Fruit fly (Drosophila melanogaster) whole organism, embryonic: Measurements from ENCODE around the gene awd.

Experiments used
- Ada2b ChIP-seq: fragments of 200-800 bp; sonication (Bioruptor generic); IDR thresholded peaks from 2 replicates; pipeline ENCODE4 v1.3.6; 2022; ENCODE audit warnings: missing biosample characterization, missing genetic modification characterization
- Antp ChIP-seq: fragments of 200-800 bp; sonication (Bioruptor generic); optimal IDR thresholded peaks from 3 replicates; lab custom pipeline; 2016; ENCODE audit warnings: missing biosample characterization, missing genetic modification characterization
- Atf-2 ChIP-seq: fragments of 200-800 bp; sonication (Bioruptor generic); optimal IDR thresholded peaks from 2 replicates; lab custom pipeline; 2016; ENCODE audit warnings: missing biosample characterization, missing genetic modification characterization
- Bteb2 ChIP-seq: fragments of 200-800 bp; sonication (Bioruptor generic); optimal IDR thresholded peaks from 2 replicates; lab custom pipeline; 2016; ENCODE audit warnings: missing biosample characterization, missing genetic modification characterization
- CG10959 ChIP-seq: fragments of 200-800 bp; sonication (Bioruptor generic); IDR thresholded peaks from 2 replicates; pipeline ENCODE4 v1.3.6; 2022; ENCODE audit warnings: missing biosample characterization, missing genetic modification characterization
- CG11085 ChIP-seq: fragments of 200-800 bp; sonication (Bioruptor generic); IDR thresholded peaks from 2 replicates; pipeline ENCODE4 v1.3.6; 2022; ENCODE audit warnings: missing biosample characterization, missing genetic modification characterization
- CG11093 ChIP-seq: fragments of 200-800 bp; sonication (Bioruptor generic); IDR thresholded peaks from 3 replicates; pipeline ENCODE4 v1.3.6; 2022; ENCODE audit warnings: missing biosample characterization, missing genetic modification characterization
- CG12659 ChIP-seq: fragments of 200-800 bp; sonication (Bioruptor generic); optimal IDR thresholded peaks from 3 replicates; lab custom pipeline; 2017; ENCODE audit warnings: mild to moderate bottlenecking, missing biosample characterization, missing genetic modification reagents, missing genetic modification characterization
- CG16863 ChIP-seq: fragments of 200-800 bp; sonication (Bioruptor generic); optimal IDR thresholded peaks from 3 replicates; lab custom pipeline; 2016; ENCODE audit warnings: missing biosample characterization, missing genetic modification characterization
- CG2116 ChIP-seq: fragments of 200-800 bp; sonication (Bioruptor generic); optimal IDR thresholded peaks from 3 replicates; lab custom pipeline; 2018; ENCODE audit warnings: missing biosample characterization, mild to moderate bottlenecking, missing genetic modification characterization
- CG2129 ChIP-seq: fragments of 200-800 bp; sonication (Bioruptor generic); IDR thresholded peaks from 2 replicates; pipeline ENCODE4 v1.3.6; 2022; ENCODE audit warnings: missing biosample characterization, missing genetic modification characterization; ENCODE audit not compliant: partially characterized antibody
- CG2678 ChIP-seq: fragments of 200-800 bp; sonication (Bioruptor generic); optimal IDR thresholded peaks from 3 replicates; lab custom pipeline; 2019; ENCODE audit warnings: missing biosample characterization, mild to moderate bottlenecking, missing genetic modification characterization, moderate library complexity
- CG31441 ChIP-seq: fragments of 200-800 bp; sonication (Bioruptor generic); IDR thresholded peaks from 2 replicates; pipeline ENCODE4 v1.3.6; 2022; ENCODE audit warnings: missing biosample characterization, missing genetic modification characterization
- CG32767 ChIP-seq: fragments of 200-800 bp; sonication (Bioruptor generic); IDR thresholded peaks from 2 replicates; pipeline ENCODE4 v1.3.6; 2022; ENCODE audit warnings: missing biosample characterization, missing genetic modification characterization
- CG3407 ChIP-seq: fragments of 200-800 bp; sonication (Bioruptor generic); optimal IDR thresholded peaks from 2 replicates; lab custom pipeline; 2018; ENCODE audit warnings: missing biosample characterization, mild to moderate bottlenecking, missing genetic modification characterization
- CG3726 ChIP-seq: fragments of 200-800 bp; sonication (Bioruptor generic); IDR thresholded peaks from 3 replicates; pipeline ENCODE4, ENCODE4 v1.3.6; 2022; ENCODE audit warnings: missing biosample characterization, missing genetic modification characterization
- CG3838 ChIP-seq: fragments of 200-800 bp; sonication (Bioruptor generic); optimal IDR thresholded peaks from 3 replicates; lab custom pipeline; 2016; ENCODE audit warnings: missing biosample characterization, missing genetic modification characterization
- CG5953 ChIP-seq: fragments of 200-800 bp; sonication (Bioruptor generic); IDR thresholded peaks from 2 replicates; pipeline ENCODE4 v1.3.6; 2022; ENCODE audit warnings: missing biosample characterization, missing genetic modification characterization
- CG6175 ChIP-seq: fragments of 200-800 bp; sonication (Bioruptor generic); IDR thresholded peaks from 3 replicates; pipeline ENCODE4 v1.3.6; 2022; ENCODE audit warnings: missing biosample characterization, missing genetic modification characterization
- CG6765 ChIP-seq: fragments of 200-800 bp; sonication (Bioruptor generic); optimal IDR thresholded peaks from 3 replicates; lab custom pipeline; 2017; ENCODE audit warnings: missing biosample characterization, mild to moderate bottlenecking, missing genetic modification characterization
- CG7963 ChIP-seq: fragments of 200-800 bp; sonication (Bioruptor generic); IDR thresholded peaks from 3 replicates; pipeline ENCODE4 v1.3.6; 2022; ENCODE audit warnings: missing biosample characterization, missing genetic modification characterization; ENCODE audit not compliant: partially characterized antibody
- CG8359 ChIP-seq: fragments of 200-800 bp; sonication (Bioruptor generic); optimal IDR thresholded peaks from 2 replicates; lab custom pipeline; 2017; ENCODE audit warnings: missing biosample characterization, mild to moderate bottlenecking, missing genetic modification characterization, borderline replicate concordance
- CG9609 ChIP-seq: fragments of 200-800 bp; sonication (Bioruptor generic); optimal IDR thresholded peaks from 3 replicates; lab custom pipeline; 2016; ENCODE audit warnings: missing biosample characterization, missing genetic modification characterization
- Dip3 ChIP-seq: fragments of 200-800 bp; sonication (Bioruptor generic); optimal IDR thresholded peaks from 3 replicates; lab custom pipeline; 2016; ENCODE audit warnings: missing biosample characterization, missing genetic modification characterization
- Eip74EF ChIP-seq, 2 experiments: fragments of 200-800 bp in 1 of 2; fragments of >200 bp in 1 of 2; sonication (Bioruptor generic) in 1 of 2; optimal IDR thresholded peaks; 2 replicates each; lab custom pipeline; 2017 to 2019; ENCODE audit warnings: missing biosample characterization in 2 of 2, missing genetic modification characterization in 2 of 2, mild to moderate bottlenecking in 1 of 2, moderate library complexity in 1 of 2
- Hr39 ChIP-seq: fragments of >200 bp; optimal IDR thresholded peaks from 2 replicates; lab custom pipeline; 2017
- Myb ChIP-seq: fragments of 200-800 bp; sonication (Bioruptor generic); optimal IDR thresholded peaks from 2 replicates; lab custom pipeline; 2016; ENCODE audit warnings: missing biosample characterization, missing genetic modification characterization
- Rx ChIP-seq: fragments of 200-800 bp; sonication (Bioruptor generic); IDR thresholded peaks from 2 replicates; pipeline ENCODE4 v1.3.6; 2022; ENCODE audit warnings: missing biosample characterization, missing genetic modification characterization
- Trl ChIP-seq, 3 experiments: fragments of >200 bp in 2 of 3; fragments of 200-800 bp in 1 of 3; sonication (Bioruptor generic) in 1 of 3; optimal IDR thresholded peaks; 2 replicates in 1 of 3; 3 replicates in 2 of 3; lab custom pipeline; 2016 to 2017; ENCODE audit warnings: missing biosample characterization in 1 of 3, missing genetic modification characterization in 1 of 3
- al ChIP-seq: fragments of 200-800 bp; sonication (Bioruptor generic); IDR thresholded peaks from 2 replicates; pipeline ENCODE4 v1.3.6; 2022; ENCODE audit warnings: missing biosample characterization, missing genetic modification characterization
- corto ChIP-seq: fragments of 200-800 bp; sonication (Bioruptor generic); optimal IDR thresholded peaks from 2 replicates; lab custom pipeline; 2016; ENCODE audit warnings: missing biosample characterization, mild to moderate bottlenecking, missing genetic modification characterization, moderate library complexity
- esg ChIP-seq: fragments of 200-800 bp; sonication (Bioruptor generic); conservative IDR thresholded peaks from 2 replicates; pipeline ENCODE4 v1.3.6; 2022; ENCODE audit warnings: missing biosample characterization, missing genetic modification characterization
- gfzf ChIP-seq: fragments of 200-800 bp; sonication (Bioruptor generic); optimal IDR thresholded peaks from 2 replicates; lab custom pipeline; 2016; ENCODE audit warnings: missing biosample characterization, mild to moderate bottlenecking, missing genetic modification characterization, moderate library complexity
- hth ChIP-seq: fragments of >200 bp; optimal IDR thresholded peaks from 2 replicates; lab custom pipeline; 2017; ENCODE audit warnings: inconsistent platforms
- ken ChIP-seq: fragments of 200-800 bp; sonication (Bioruptor generic); IDR thresholded peaks from 3 replicates; pipeline ENCODE4 v1.3.6; 2022; ENCODE audit warnings: missing biosample characterization, missing genetic modification characterization
- lilli ChIP-seq: fragments of 200-800 bp; sonication (Bioruptor generic); optimal IDR thresholded peaks from 3 replicates; lab custom pipeline; 2016; ENCODE audit warnings: missing biosample characterization, missing genetic modification characterization
- lmd ChIP-seq: fragments of 200-800 bp; sonication (Bioruptor generic); IDR thresholded peaks from 2 replicates; pipeline ENCODE4 v1.3.6; 2022; ENCODE audit warnings: missing biosample characterization, missing genetic modification characterization
- maf-S ChIP-seq: fragments of 200-800 bp; sonication (Bioruptor generic); optimal IDR thresholded peaks from 2 replicates; lab custom pipeline; 2016; ENCODE audit warnings: missing biosample characterization, missing genetic modification characterization
- nmo ChIP-seq: fragments of 200-800 bp; sonication (Bioruptor generic); optimal IDR thresholded peaks from 2 replicates; lab custom pipeline; 2018; ENCODE audit warnings: missing biosample characterization, mild to moderate bottlenecking, missing genetic modification characterization, moderate library complexity
- otp ChIP-seq: fragments of 200-800 bp; sonication (Bioruptor generic); IDR thresholded peaks from 3 replicates; pipeline ENCODE4, ENCODE4 v1.3.6; 2022; ENCODE audit warnings: missing biosample characterization, missing genetic modification characterization
- peb ChIP-seq: fragments of 200-800 bp; sonication (Bioruptor generic); IDR thresholded peaks from 2 replicates; pipeline ENCODE4 v1.3.6; 2022; ENCODE audit warnings: missing biosample characterization, missing genetic modification characterization
- pros ChIP-seq: fragments of 200-800 bp; sonication (Bioruptor generic); optimal IDR thresholded peaks from 3 replicates; lab custom pipeline; 2019; ENCODE audit warnings: missing biosample characterization, mild to moderate bottlenecking, missing genetic modification characterization, moderate library complexity
- pzg ChIP-seq: fragments of 200-800 bp; sonication (Bioruptor generic); optimal IDR thresholded peaks from 3 replicates; lab custom pipeline; 2018; ENCODE audit warnings: missing biosample characterization, mild to moderate bottlenecking, missing genetic modification characterization, moderate library complexity
- rib ChIP-seq: fragments of 200-800 bp; sonication (Bioruptor generic); IDR thresholded peaks from 2 replicates; pipeline ENCODE4 v1.3.6; 2022; ENCODE audit warnings: missing biosample characterization, missing genetic modification characterization
- schlank ChIP-seq: fragments of 200-800 bp; sonication (Bioruptor generic); optimal IDR thresholded peaks from 2 replicates; lab custom pipeline; 2018; ENCODE audit warnings: missing biosample characterization, mild to moderate bottlenecking, missing genetic modification characterization
- slbo ChIP-seq: fragments of 200-800 bp; sonication (Bioruptor generic); IDR thresholded peaks from 2 replicates; pipeline ENCODE4 v1.3.6; 2022; ENCODE audit warnings: missing biosample characterization, missing genetic modification characterization
- slou ChIP-seq: fragments of 200-800 bp; sonication (Bioruptor generic); optimal IDR thresholded peaks from 3 replicates; lab custom pipeline; 2016; ENCODE audit warnings: missing biosample characterization, missing genetic modification characterization
- twi ChIP-seq: fragments of 200-800 bp; optimal IDR thresholded peaks from 2 replicates; lab custom pipeline; 2019; ENCODE audit warnings: missing biosample characterization, mild to moderate bottlenecking, missing genetic modification characterization, moderate library complexity
- wor ChIP-seq: fragments of 200-800 bp; sonication (Bioruptor generic); IDR thresholded peaks from 2 replicates; pipeline ENCODE4 v1.3.6; 2022; ENCODE audit warnings: missing biosample characterization, missing genetic modification characterization
- yki ChIP-seq: fragments of >200 bp; optimal IDR thresholded peaks from 3 replicates; lab custom pipeline; 2018
- zf30C ChIP-seq: fragments of 200-800 bp; sonication (Bioruptor generic); optimal IDR thresholded peaks from 3 replicates; lab custom pipeline; 2018; ENCODE audit warnings: missing biosample characterization, mild to moderate bottlenecking, missing genetic modification characterization

The awd gene

dm6 chr3R:31748093-31748996, 2.5 kb upstream of the awd start (continued):
- TF ChIP-seq Trl (optimal IDR thresholded peaks at IDR 0.05; lab: Kevin White, UChicago) (no peak), Trl (GFP tag; optimal IDR thresholded peaks at IDR 0.05; lab: Kevin White, UChicago) (no peak), hth (lab: Kevin White, UChicago) (no peak), Atf-2 (no peak), CG6765 (GFP tag; lab: Kevin White, UChicago) (peak; percentile 13), Eip74EF (GFP tag; optimal IDR thresholded peaks at IDR 0.05; lab: Kevin White, UChicago) (no peak), ken (GFP tag; lab: Robert Waterston, UW) (no peak), schlank (tag; lab: Kevin White, UChicago) (no peak), CG10959 (GFP tag; lab: Robert Waterston, UW) (no peak), slbo (GFP tag; lab: Robert Waterston, UW) (no peak), wor (GFP tag; lab: Robert Waterston, UW) (no peak), al (GFP tag; lab: Robert Waterston, UW) (no peak), Antp (GFP tag; lab: Kevin White, UChicago) (peak; percentile 9), rib (GFP tag; lab: Robert Waterston, UW) (no peak), yki (no peak), pros (GFP tag; lab: Kevin White, UChicago) (peak; percentile 44), CG9609 (GFP tag; lab: Kevin White, UChicago) (no peak), CG2678 (tag; lab: Kevin White, UChicago) (no peak), CG8359 (GFP tag; lab: Kevin White, UChicago) (no peak), Hr39 (lab: Kevin White, UChicago) (no peak), slou (GFP tag; lab: Kevin White, UChicago) (no peak), CG32767 (GFP tag; lab: Robert Waterston, UW) (no peak), CG16863 (no peak), Bteb2 (GFP tag; lab: Kevin White, UChicago) (no peak), maf-S (GFP tag; lab: Kevin White, UChicago) (no peak), pzg (GFP tag; lab: Kevin White, UChicago) (peak; percentile 28), CG12659 (GFP tag; lab: Kevin White, UChicago) (no peak), nmo (no peak), Ada2b (no peak), CG2129 (GFP tag; lab: Robert Waterston, UW) (no peak), Myb (GFP tag; lab: Kevin White, UChicago) (no peak), twi (tag; lab: Kevin White, UChicago) (peak; percentile 59), Rx (GFP tag; lab: Robert Waterston, UW) (no peak), gfzf (GFP tag; lab: Kevin White, UChicago) (no peak), esg (no peak), CG31441 (GFP tag; lab: Robert Waterston, UW) (no peak), CG6175 (GFP tag; lab: Robert Waterston, UW) (no peak), CG3407 (no peak), otp (GFP tag; lab: Robert Waterston, UW) (no peak), CG3726 (GFP tag; lab: Robert Waterston, UW) (no peak), lmd (no peak), CG3838 (GFP tag; lab: Kevin White, UChicago) (no peak), CG7963 (GFP tag; lab: Robert Waterston, UW) (no peak), corto (GFP tag; lab: Kevin White, UChicago) (no peak), lilli (GFP tag; lab: Kevin White, UChicago) (no peak), CG11093 (GFP tag; lab: Robert Waterston, UW) (no peak), CG5953 (no peak), peb (no peak), Dip3 (no peak), CG11085 (GFP tag; lab: Robert Waterston, UW) (no peak), CG2116 (GFP tag; lab: Kevin White, UChicago) (peak; percentile 8), zf30C (GFP tag; lab: Kevin White, UChicago) (no peak)
